Fruit fly (Drosophila melanogaster) whole organism, wandering third instar larva: ENCODE measurements around the gene Alp10.

Experiments
- Abd-B ChIP-seq: fragments of >200 bp; optimal IDR thresholded peaks from 2 replicates; lab custom pipeline; 2017; ENCODE audit warnings: missing biosample characterization, missing genetic modification characterization
- CG32264 ChIP-seq: fragments of 200-800 bp; sonication (Bioruptor generic); optimal IDR thresholded peaks from 2 replicates; lab custom pipeline; 2016; ENCODE audit warnings: missing biosample characterization, missing genetic modification characterization
- CG9705 ChIP-seq: fragments of 200-800 bp; sonication (Bioruptor generic); optimal IDR thresholded peaks from 2 replicates; lab custom pipeline; 2018; ENCODE audit warnings: missing biosample characterization, mild to moderate bottlenecking, missing genetic modification characterization
- CrebA ChIP-seq: fragments of 200-800 bp; sonication (Bioruptor generic); optimal IDR thresholded peaks from 2 replicates; lab custom pipeline; 2016; ENCODE audit warnings: missing biosample characterization, mild to moderate bottlenecking, missing genetic modification characterization, borderline replicate concordance
- Dfd ChIP-seq: fragments of >200 bp; optimal IDR thresholded peaks from 2 replicates; lab custom pipeline; 2017; ENCODE audit warnings: missing biosample characterization, missing genetic modification characterization
- Dif ChIP-seq: fragments of 200-275, 200-300 bp; sonication (Bioruptor generic); optimal IDR thresholded peaks from 2 replicates; lab custom pipeline; 2018; ENCODE audit warnings: missing biosample characterization, missing genetic modification characterization; ENCODE audit not compliant: partially characterized antibody
- GATAd ChIP-seq: sonication (Bioruptor generic); optimal IDR thresholded peaks from 2 replicates; lab custom pipeline; 2016; ENCODE audit warnings: missing biosample characterization, missing genetic modification characterization
- HLH106 ChIP-seq: fragments of 200-800 bp; optimal IDR thresholded peaks from 3 replicates; lab custom pipeline; 2019; ENCODE audit warnings: missing biosample characterization, mild to moderate bottlenecking, missing genetic modification characterization, moderate library complexity
- Hnf4 ChIP-seq: fragments of 200-800 bp; sonication (Bioruptor generic); optimal IDR thresholded peaks from 2 replicates; lab custom pipeline; 2016; ENCODE audit warnings: missing biosample characterization, mild to moderate bottlenecking, missing genetic modification characterization
- Hr78 ChIP-seq: fragments of >200 bp; optimal IDR thresholded peaks from 2 replicates; lab custom pipeline; 2017; ENCODE audit warnings: missing biosample characterization, missing genetic modification characterization
- Hr83 ChIP-seq: fragments of 200-300 bp; sonication (Bioruptor generic); optimal IDR thresholded peaks from 2 replicates; lab custom pipeline; 2016; ENCODE audit warnings: missing biosample characterization, mild to moderate bottlenecking, missing genetic modification characterization, moderate library complexity; ENCODE audit not compliant: poor library complexity, severe bottlenecking
- Jra ChIP-seq: sonication (Bioruptor generic); optimal IDR thresholded peaks from 2 replicates; lab custom pipeline; 2016; ENCODE audit warnings: missing biosample characterization, missing genetic modification characterization
- Mio ChIP-seq: sonication (Bioruptor generic); optimal IDR thresholded peaks from 2 replicates; lab custom pipeline; 2016; ENCODE audit warnings: missing biosample characterization, missing genetic modification characterization
- N ChIP-seq: fragments of >200 bp; optimal IDR thresholded peaks from 2 replicates; lab custom pipeline; 2018; ENCODE audit warnings: missing biosample characterization, missing external identifiers, missing genetic modification characterization
- OdsH ChIP-seq: fragments of 200-800 bp; sonication (Bioruptor generic); optimal IDR thresholded peaks from 2 replicates; lab custom pipeline; 2016; ENCODE audit warnings: missing biosample characterization, mild to moderate bottlenecking, missing genetic modification characterization
- Rel ChIP-seq, 2 experiments: fragments of 200-800 bp; sonication (Bioruptor generic) in 1 of 2; optimal IDR thresholded peaks; 2 replicates in 1 of 2; 3 replicates in 1 of 2; lab custom pipeline; 2016 to 2019; ENCODE audit warnings: mild to moderate bottlenecking in 2 of 2, missing biosample characterization in 2 of 2, missing genetic modification characterization in 2 of 2, moderate library complexity in 1 of 2
- Sp1 ChIP-seq: fragments of 200-800 bp; sonication (Bioruptor generic); optimal IDR thresholded peaks from 3 replicates; lab custom pipeline; 2019; ENCODE audit warnings: missing biosample characterization, mild to moderate bottlenecking, missing genetic modification characterization, moderate library complexity
- Vsx2 ChIP-seq: fragments of 200-300, 225-300 bp; sonication (Bioruptor generic); optimal IDR thresholded peaks from 2 replicates; lab custom pipeline; 2018; ENCODE audit warnings: missing biosample characterization, missing genetic modification characterization; ENCODE audit not compliant: partially characterized antibody
- br ChIP-seq: fragments of 200-800 bp; sonication (Bioruptor generic); optimal IDR thresholded peaks from 2 replicates; lab custom pipeline; 2016; ENCODE audit warnings: missing biosample characterization, missing genetic modification characterization
- brk ChIP-seq: fragments of 200-800 bp; sonication (Bioruptor generic); optimal IDR thresholded peaks from 2 replicates; lab custom pipeline; 2016; ENCODE audit warnings: missing biosample characterization, mild to moderate bottlenecking, missing genetic modification characterization
- dl ChIP-seq, 2 experiments: fragments of 175-275, 200-275 bp in 1 of 2; fragments of 200-275 bp in 1 of 2; sonication (Bioruptor generic); optimal IDR thresholded peaks; lab custom pipeline; 2018; ENCODE audit warnings: mild to moderate bottlenecking in 2 of 2, missing biosample characterization in 2 of 2, missing genetic modification characterization in 2 of 2, moderate library complexity in 2 of 2; ENCODE audit not compliant: partially characterized antibody in 2 of 2, insufficient read depth in 1 of 2
- dmrt93B ChIP-seq: fragments of 200-800 bp; sonication (Bioruptor generic); optimal IDR thresholded peaks from 2 replicates; lab custom pipeline; 2018; ENCODE audit warnings: missing biosample characterization, mild to moderate bottlenecking, missing genetic modification characterization
- dsf ChIP-seq: sonication (Bioruptor generic); optimal IDR thresholded peaks from 2 replicates; lab custom pipeline; 2016; ENCODE audit warnings: missing biosample characterization, missing genetic modification characterization, borderline replicate concordance
- ey ChIP-seq: fragments of 200-800 bp; sonication (Bioruptor generic); optimal IDR thresholded peaks from 2 replicates; lab custom pipeline; 2016; ENCODE audit warnings: missing biosample characterization, missing genetic modification characterization
- foxo ChIP-seq, 2 experiments: fragments of 200-800 bp; sonication (Bioruptor generic); optimal IDR thresholded peaks; 2 replicates in 1 of 2; 3 replicates in 1 of 2; lab custom pipeline; 2016 to 2017; ENCODE audit warnings: missing biosample characterization in 2 of 2, missing genetic modification characterization in 2 of 2
- fru ChIP-seq: fragments of 200-800 bp; sonication (Bioruptor generic); optimal IDR thresholded peaks from 3 replicates; lab custom pipeline; 2016; ENCODE audit warnings: missing biosample characterization, mild to moderate bottlenecking, missing genetic modification characterization
- h ChIP-seq: fragments of 200-800 bp; sonication (Bioruptor generic); optimal IDR thresholded peaks from 3 replicates; lab custom pipeline; 2016; ENCODE audit warnings: missing biosample characterization, mild to moderate bottlenecking, missing genetic modification characterization
- lola ChIP-seq: fragments of >200 bp; optimal IDR thresholded peaks from 2 replicates; lab custom pipeline; 2017; ENCODE audit warnings: missing biosample characterization, missing genetic modification characterization
- pan ChIP-seq: fragments of >200 bp; optimal IDR thresholded peaks from 2 replicates; lab custom pipeline; 2017
- psq ChIP-seq: fragments of 200-800 bp; sonication (Bioruptor generic); optimal IDR thresholded peaks from 3 replicates; lab custom pipeline; 2017; ENCODE audit warnings: missing biosample characterization, mild to moderate bottlenecking, missing genetic modification characterization, moderate library complexity
- rgr ChIP-seq: fragments of 200-800 bp; sonication (Bioruptor generic); optimal IDR thresholded peaks from 3 replicates; lab custom pipeline; 2016; ENCODE audit warnings: missing biosample characterization, mild to moderate bottlenecking, missing genetic modification characterization
- sage ChIP-seq: fragments of 200-800 bp; sonication (Bioruptor generic); optimal IDR thresholded peaks from 2 replicates; lab custom pipeline; 2016; ENCODE audit warnings: missing biosample characterization, mild to moderate bottlenecking, missing genetic modification characterization
- sv ChIP-seq: fragments of 200-800 bp; sonication (Bioruptor generic); optimal IDR thresholded peaks from 3 replicates; lab custom pipeline; 2016; ENCODE audit warnings: missing biosample characterization, missing genetic modification characterization
- tai ChIP-seq: sonication (Bioruptor generic); optimal IDR thresholded peaks from 2 replicates; lab custom pipeline; 2016; ENCODE audit warnings: missing biosample characterization, missing genetic modification characterization
- usp ChIP-seq: fragments of >200 bp; optimal IDR thresholded peaks from 2 replicates; lab custom pipeline; 2017; ENCODE audit warnings: missing biosample characterization, missing genetic modification characterization
- woc ChIP-seq: sonication (Bioruptor generic); optimal IDR thresholded peaks from 2 replicates; lab custom pipeline; 2016; ENCODE audit warnings: missing biosample characterization, mild to moderate bottlenecking, missing genetic modification characterization

The Alp10 gene

DNA sequence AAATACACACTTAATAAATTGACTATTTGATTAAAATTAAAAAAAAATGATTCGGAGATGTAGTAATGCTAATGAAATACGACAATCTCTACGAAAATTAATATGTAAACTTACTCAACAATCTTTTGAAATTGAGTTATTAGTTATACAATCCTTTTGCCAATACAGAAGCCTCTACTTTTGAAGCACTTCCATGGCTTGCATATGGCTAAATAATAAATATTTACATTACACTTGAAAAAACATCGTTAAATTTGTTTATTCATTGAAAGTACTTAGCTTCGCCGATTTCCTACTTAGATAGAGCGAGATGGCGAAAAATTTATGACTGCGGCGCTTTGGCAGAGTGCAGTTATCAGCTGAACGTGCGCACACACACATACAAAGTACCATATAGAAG lies 45.6 kb upstream of the Alp10 start:
- TF ChIP-seq Mio (GFP tag; lab: Kevin White, UChicago) = no peak
- no peak for TF ChIP-seq rgr (GFP tag; lab: Kevin White, UChicago)
- TF ChIP-seq tai (GFP tag; lab: Kevin White, UChicago) = no peak
- no peak for TF ChIP-seq N (GFP tag; lab: Kevin White, UChicago)
- TF ChIP-seq Vsx2 (GFP tag; lab: Kevin White, UChicago) = no peak
- no peak for TF ChIP-seq Hr78
- TF ChIP-seq Dfd (GFP tag; lab: Kevin White, UChicago) = no peak
- TF ChIP-seq dl (GFP tag; optimal IDR thresholded peaks at IDR 0.05; lab: Kevin White, UChicago; ENCODE audit: insufficient read depth in 1 of 2, partially characterized antibody in 2 of 2) = no peak
- TF ChIP-seq Rel (GFP tag; optimal IDR thresholded peaks at IDR 0.05; lab: Kevin White, UChicago) = no peak
- no peak for TF ChIP-seq Rel (tag; optimal IDR thresholded peaks at IDR 0.05; lab: Kevin White, UChicago)
- no peak for TF ChIP-seq h (GFP tag; lab: Kevin White, UChicago)
- TF ChIP-seq br (GFP tag; lab: Kevin White, UChicago) = no peak
- TF ChIP-seq HLH106 = no peak
- no peak for TF ChIP-seq Hnf4 (GFP tag; lab: Kevin White, UChicago)
- TF ChIP-seq OdsH (GFP tag; lab: Kevin White, UChicago) = no peak
- TF ChIP-seq GATAd (GFP tag; lab: Kevin White, UChicago) = no peak
- TF ChIP-seq ey (GFP tag; lab: Kevin White, UChicago) = no peak
- no peak for TF ChIP-seq usp (GFP tag; lab: Kevin White, UChicago)
- no peak for TF ChIP-seq CG32264
- no peak for TF ChIP-seq sv (GFP tag; lab: Kevin White, UChicago)
- TF ChIP-seq fru (GFP tag; lab: Kevin White, UChicago) = no peak
- TF ChIP-seq, all 38 proteins: peak for 0

- no peak for TF ChIP-seq br (GFP tag; lab: Kevin White, UChicago)
- no peak for TF ChIP-seq ey (GFP tag; lab: Kevin White, UChicago)
- peak; percentile 6 for TF ChIP-seq Sp1
- no peak for TF ChIP-seq woc (GFP tag; lab: Kevin White, UChicago)
- no peak for TF ChIP-seq CG32264
- TF ChIP-seq usp (GFP tag; lab: Kevin White, UChicago) = no peak
- no peak for TF ChIP-seq GATAd (GFP tag; lab: Kevin White, UChicago)
- TF ChIP-seq Rel (GFP tag; optimal IDR thresholded peaks at IDR 0.05; lab: Kevin White, UChicago) = no peak
- TF ChIP-seq Rel (tag; optimal IDR thresholded peaks at IDR 0.05; lab: Kevin White, UChicago) = peak; percentile 78
- no peak for TF ChIP-seq fru (GFP tag; lab: Kevin White, UChicago)
- no peak for TF ChIP-seq N (GFP tag; lab: Kevin White, UChicago)
- peak in 1 of 2 experiments; percentile 8 for TF ChIP-seq foxo (GFP tag; optimal IDR thresholded peaks at IDR 0.05; lab: Kevin White, UChicago)
- TF ChIP-seq Jra (GFP tag; lab: Kevin White, UChicago) = no peak
- no peak for TF ChIP-seq Dfd (GFP tag; lab: Kevin White, UChicago)
- peak; percentile 30 for TF ChIP-seq psq
- no peak for TF ChIP-seq tai (GFP tag; lab: Kevin White, UChicago)
- no peak for TF ChIP-seq pan (lab: Kevin White, UChicago)
- no peak for TF ChIP-seq Hr83 (GFP tag; lab: Kevin White, UChicago)
- no peak for TF ChIP-seq Dif (GFP tag; lab: Kevin White, UChicago)
- no peak for TF ChIP-seq rgr (GFP tag; lab: Kevin White, UChicago)
- no peak for TF ChIP-seq Vsx2 (GFP tag; lab: Kevin White, UChicago)
- no peak for TF ChIP-seq lola
- no peak for TF ChIP-seq brk (GFP tag; lab: Kevin White, UChicago)
- peak; percentile 27 for TF ChIP-seq HLH106
- no peak for TF ChIP-seq dmrt93B (GFP tag; lab: Kevin White, UChicago)
These were observed 44.4 kb upstream of the Alp10 start for dm6 chr3L:5639474-5639873.

- TF ChIP-seq CrebA (GFP tag; lab: Kevin White, UChicago) (no peak), foxo (GFP tag; optimal IDR thresholded peaks at IDR 0.05; lab: Kevin White, UChicago) (no peak), Hr78 (no peak), Hr83 (GFP tag; lab: Kevin White, UChicago) (no peak), CG9705 (GFP tag; lab: Kevin White, UChicago) (no peak), Dfd (GFP tag; lab: Kevin White, UChicago) (no peak), CG32264 (no peak), Hnf4 (GFP tag; lab: Kevin White, UChicago) (no peak), Abd-B (no peak), Sp1 (no peak), sage (GFP tag; lab: Kevin White, UChicago) (no peak), pan (lab: Kevin White, UChicago) (no peak), dmrt93B (GFP tag; lab: Kevin White, UChicago) (no peak), dsf (GFP tag; lab: Kevin White, UChicago) (no peak)
These were observed 43.5 kb upstream of the Alp10 start for dm6 chr3L:5638542-5639045.
